Worm (Caenorhabditis elegans): Measurements from ENCODE around the gene Y5H2A.4.

Y5H2A.4 gene

ce11 chrV:2294577-2294976 is 20.4 kb upstream of the Y5H2A.4 start, which contains the start of gene nhr-226:
Gene nhr-226 (plus strand): TSS chrV:2294877.
- TF ChIP-seq nhr-23 (tag; optimal IDR thresholded peaks at IDR 0.05) (no peak), fos-1 (tag; optimal IDR thresholded peaks at IDR 0.05) (peak; percentile 46), ztf-11 (tag; optimal IDR thresholded peaks at IDR 0.05) (no peak)

- TF ChIP-seq nhr-6 (tag; optimal IDR thresholded peaks at IDR 0.05) = no peak
- no peak for TF ChIP-seq aly-2 (tag; optimal IDR thresholded peaks at IDR 0.05)
- no peak for TF ChIP-seq unc-55 (GFP tag; optimal IDR thresholded peaks at IDR 0.05)
- TF ChIP-seq nhr-23 (tag; optimal IDR thresholded peaks at IDR 0.05) = no peak
- TF ChIP-seq fos-1 (tag; optimal IDR thresholded peaks at IDR 0.05) = peak; percentile 37
- no peak for TF ChIP-seq dmd-4 (tag; optimal IDR thresholded peaks at IDR 0.05)
- no peak for TF ChIP-seq nhr-129 (tag; optimal IDR thresholded peaks at IDR 0.05)
- TF ChIP-seq lin-11 (tag; optimal IDR thresholded peaks at IDR 0.05) = no peak
Observed at ce11 chrV:2292240-2292639, 18.1 kb upstream of the Y5H2A.4 start, which contains the start of gene nhr-115. Gene nhr-115 (plus strand): TSS chrV:2292540.

ce11 chrV:2290329-2290728 is 16.2 kb upstream of the Y5H2A.4 start, which contains the start of gene nhr-225:
Gene nhr-225 (minus strand): TSS chrV:2290474.
- TF ChIP-seq mab-5 (tag; optimal IDR thresholded peaks at IDR 0.05) = no peak
- no peak for TF ChIP-seq elt-3 (tag; optimal IDR thresholded peaks at IDR 0.05)
- no peak for TF ChIP-seq egl-27 (tag; optimal IDR thresholded peaks at IDR 0.05)
- no peak for TF ChIP-seq nhr-23 (tag; optimal IDR thresholded peaks at IDR 0.05)
- peak; percentile 57 for TF ChIP-seq fos-1 (tag; optimal IDR thresholded peaks at IDR 0.05)
- peak; percentile 18 for TF ChIP-seq sma-9 (GFP tag; optimal IDR thresholded peaks at IDR 0.05)
- no peak for TF ChIP-seq sma-9 (tag; optimal IDR thresholded peaks at IDR 0.05)

ce11 chrV:2285107-2285506 is 11.0 kb upstream of the Y5H2A.4 start, which contains the start of gene nhr-227:
Gene nhr-227 (plus strand): TSS chrV:2285432.
- no peak for TF ChIP-seq ceh-82 (tag; optimal IDR thresholded peaks at IDR 0.05)
- no peak for TF ChIP-seq snpc-4 (tag; optimal IDR thresholded peaks at IDR 0.05)
- no peak for TF ChIP-seq R02D3.7 (tag; optimal IDR thresholded peaks at IDR 0.05)
- no peak for TF ChIP-seq sma-9 (GFP tag; optimal IDR thresholded peaks at IDR 0.05)
- TF ChIP-seq sma-9 (tag; optimal IDR thresholded peaks at IDR 0.05) = no peak
- no peak for TF ChIP-seq lin-11 (tag; optimal IDR thresholded peaks at IDR 0.05)
- TF ChIP-seq zag-1 (tag; optimal IDR thresholded peaks at IDR 0.05) = no peak

ce11 chrV:2281499-2281898 is 7.3 kb upstream of the Y5H2A.4 start, which contains the start of gene nhr-228:
Gene nhr-228 (plus strand): TSS chrV:2281759.
- no peak for TF ChIP-seq lin-39 (tag; optimal IDR thresholded peaks at IDR 0.05)
- TF ChIP-seq nhr-12 (tag; optimal IDR thresholded peaks at IDR 0.05) = no peak
- no peak for TF ChIP-seq ama-1 (optimal IDR thresholded peaks at IDR 0.05)
- TF ChIP-seq lin-13 (GFP tag; optimal IDR thresholded peaks at IDR 0.05) = no peak
- no peak for TF ChIP-seq egl-27 (tag; optimal IDR thresholded peaks at IDR 0.05)
- peak; percentile 13 for TF ChIP-seq gmeb-1 (tag; optimal IDR thresholded peaks at IDR 0.05)
- TF ChIP-seq mdl-1 (tag; optimal IDR thresholded peaks at IDR 0.05) = no peak
- TF ChIP-seq lsy-2 (tag; optimal IDR thresholded peaks at IDR 0.05) = peak in 1 of 2 experiments; percentile 54
- no peak for TF ChIP-seq aly-2 (tag; optimal IDR thresholded peaks at IDR 0.05)
- no peak for TF ChIP-seq ceh-16 (tag; optimal IDR thresholded peaks at IDR 0.05)
- no peak for TF ChIP-seq ztf-4 (tag; optimal IDR thresholded peaks at IDR 0.05)
- no peak for TF ChIP-seq elt-3 (tag; optimal IDR thresholded peaks at IDR 0.05)
- TF ChIP-seq blmp-1 (tag; optimal IDR thresholded peaks at IDR 0.05; ENCODE audit: insufficient read depth) = peak; percentile 19
- TF ChIP-seq fos-1 (tag; optimal IDR thresholded peaks at IDR 0.05) = peak; percentile 74
- TF ChIP-seq skn-1 (tag; optimal IDR thresholded peaks at IDR 0.05) = peak; percentile 77
- TF ChIP-seq snpc-4 (tag; optimal IDR thresholded peaks at IDR 0.05) = no peak
- no peak for TF ChIP-seq ceh-82 (tag; optimal IDR thresholded peaks at IDR 0.05)
- no peak for TF ChIP-seq peb-1 (tag; optimal IDR thresholded peaks at IDR 0.05)
- no peak for TF ChIP-seq nhr-21 (tag; optimal IDR thresholded peaks at IDR 0.05)
- TF ChIP-seq unc-39 (tag; optimal IDR thresholded peaks at IDR 0.05) = no peak
- no peak for TF ChIP-seq nhr-237 (tag; optimal IDR thresholded peaks at IDR 0.05)
- TF ChIP-seq nhr-77 (tag; optimal IDR thresholded peaks at IDR 0.05) = no peak
- TF ChIP-seq nhr-10 (tag; optimal IDR thresholded peaks at IDR 0.05) = no peak
- TF ChIP-seq nhr-25 (tag; optimal IDR thresholded peaks at IDR 0.05) = peak; percentile 15
- no peak for TF ChIP-seq nhr-11 (tag; optimal IDR thresholded peaks at IDR 0.05)
- peak; percentile 45 for TF ChIP-seq sma-9 (GFP tag; optimal IDR thresholded peaks at IDR 0.05)
- no peak for TF ChIP-seq sma-9 (tag; optimal IDR thresholded peaks at IDR 0.05)
- TF ChIP-seq unc-55 (GFP tag; optimal IDR thresholded peaks at IDR 0.05) = peak; percentile 29
- TF ChIP-seq dmd-4 (tag; optimal IDR thresholded peaks at IDR 0.05) = no peak
- no peak for TF ChIP-seq sem-4 (tag; optimal IDR thresholded peaks at IDR 0.05)
- no peak for TF ChIP-seq R02D3.7 (tag; optimal IDR thresholded peaks at IDR 0.05)
- no peak for TF ChIP-seq ztf-11 (tag; optimal IDR thresholded peaks at IDR 0.05)
- TF ChIP-seq elt-1 (tag; optimal IDR thresholded peaks at IDR 0.05) = no peak
- no peak for TF ChIP-seq lin-11 (tag; optimal IDR thresholded peaks at IDR 0.05)
- no peak for TF ChIP-seq sma-3 (GFP tag; optimal IDR thresholded peaks at IDR 0.05)
- peak; percentile 15 for TF ChIP-seq F13H6.1 (tag; optimal IDR thresholded peaks at IDR 0.05)
- no peak for TF ChIP-seq nhr-6 (tag; optimal IDR thresholded peaks at IDR 0.05)
- TF ChIP-seq nhr-23 (tag; optimal IDR thresholded peaks at IDR 0.05) = no peak
- TF ChIP-seq ZK546.5 (tag; optimal IDR thresholded peaks at IDR 0.05) = no peak
- TF ChIP-seq alr-1 (tag; optimal IDR thresholded peaks at IDR 0.05) = no peak
- no peak for TF ChIP-seq Y55F3AM.14 (GFP tag; optimal IDR thresholded peaks at IDR 0.05)

Measured in whole organism, L2 larva.